Fruit fly (Drosophila melanogaster) whole organism, embryonic: ENCODE results near the gene Helz.

Experiments used
- CG10321 ChIP-seq: fragments of 200-800 bp; sonication (Bioruptor generic); IDR thresholded peaks from 2 replicates; pipeline ENCODE4 v1.3.6; 2022; ENCODE audit warnings: missing biosample characterization, missing genetic modification characterization
- CG12236 ChIP-seq: fragments of 200-800 bp; sonication (Bioruptor generic); optimal IDR thresholded peaks from 2 replicates; lab custom pipeline; 2016; ENCODE audit warnings: missing biosample characterization, missing genetic modification characterization
- CG16779 ChIP-seq: fragments of 200-800 bp; sonication (Bioruptor generic); IDR thresholded peaks from 2 replicates; pipeline ENCODE4 v1.3.6; 2022; ENCODE audit warnings: missing biosample characterization, missing genetic modification characterization
- CG18476 ChIP-seq: fragments of 200-800 bp; sonication (Bioruptor generic); optimal IDR thresholded peaks from 2 replicates; lab custom pipeline; 2016; ENCODE audit warnings: missing biosample characterization, mild to moderate bottlenecking, missing genetic modification characterization
- CG2712 ChIP-seq: fragments of 200-800 bp; optimal IDR thresholded peaks from 3 replicates; lab custom pipeline; 2019; ENCODE audit warnings: missing biosample characterization, mild to moderate bottlenecking, missing genetic modification characterization, moderate library complexity
- CG8478 ChIP-seq: fragments of >200 bp; optimal IDR thresholded peaks from 2 replicates; lab custom pipeline; 2018
- Dip2 ChIP-seq: fragments of 200-800 bp; sonication (Bioruptor generic); IDR thresholded peaks from 2 replicates; pipeline ENCODE4 v1.3.6; 2022; ENCODE audit warnings: missing biosample characterization, missing genetic modification characterization
- Dll ChIP-seq: fragments of 200-800 bp; sonication (Bioruptor generic); IDR thresholded peaks from 4 replicates; pipeline ENCODE4 v1.3.6; 2022; ENCODE audit warnings: missing biosample characterization, missing genetic modification characterization; ENCODE audit not compliant: partially characterized antibody
- Ets65A ChIP-seq: fragments of 200-800 bp; sonication (Bioruptor generic); peaks from one replicate; lab custom pipeline; 2016; ENCODE audit warnings: missing biosample characterization, missing genetic modification characterization
- oc ChIP-seq: fragments of 200-800 bp; sonication (Bioruptor generic); optimal IDR thresholded peaks from 2 replicates; lab custom pipeline; 2018; ENCODE audit warnings: missing biosample characterization, mild to moderate bottlenecking, missing genetic modification characterization, moderate library complexity
- trem ChIP-seq: fragments of 200-800 bp; optimal IDR thresholded peaks from 3 replicates; lab custom pipeline; 2019; ENCODE audit warnings: missing biosample characterization, mild to moderate bottlenecking, missing genetic modification characterization, moderate library complexity

dm6 chr3L:14801854-14802616, 12.3 kb downstream of the Helz start, which contains the start of gene NHP2:
- TF ChIP-seq CG12236 (GFP tag; lab: Kevin White, UChicago), result peak; percentile 24
- TF ChIP-seq Dll (GFP tag; lab: Robert Waterston, UW), result peak; percentile 35; the same call in 1 of the 4 replicates
- TF ChIP-seq CG18476 (GFP tag; lab: Kevin White, UChicago), result peak; percentile 75
- peak; percentile 88 for TF ChIP-seq trem (tag; lab: Kevin White, UChicago)
- TF ChIP-seq CG2712 (tag; lab: Kevin White, UChicago), result peak; percentile 88
- no peak for TF ChIP-seq oc
- 0 out of 2 replicates have a peak, but pooled peaks have one; percentile 39 for TF ChIP-seq CG16779
- TF ChIP-seq CG10321 (GFP tag; lab: Robert Waterston, UW), result peak; percentile 51; the same call in 1 of the 2 replicates
- no peak for TF ChIP-seq Dip2 (GFP tag; lab: Robert Waterston, UW)
- no peak for TF ChIP-seq CG8478 (lab: Kevin White, UChicago)
- peak; percentile 92 for TF ChIP-seq Ets65A (GFP tag; lab: Kevin White, UChicago)
